Worm (Caenorhabditis elegans) whole organism, midembryonic: ENCODE results near the gene best-15.

Experiments used
- cog-1 ChIP-seq: sonication (generic microtip); optimal IDR thresholded peaks from 2 replicates; lab custom pipeline; 2016; ENCODE audit warnings: missing genetic modification characterization, missing compliant biosample characterization
- flt-1 ChIP-seq: fragments of 200-800 bp; sonication (Bioruptor generic); IDR thresholded peaks from 2 replicates; pipeline ENCODE4 v1.3.6; 2022; ENCODE audit warnings: missing genetic modification characterization, missing compliant biosample characterization
- klf-2 ChIP-seq: fragments of 200-800 bp; sonication (Bioruptor generic); conservative IDR thresholded peaks from 2 replicates; pipeline ENCODE4 v1.3.6; 2022; ENCODE audit warnings: missing genetic modification reagents, missing genetic modification characterization, missing compliant biosample characterization
- med-1 ChIP-seq: sonication (generic microtip); optimal IDR thresholded peaks from 2 replicates; lab custom pipeline; 2017; ENCODE audit warnings: missing genetic modification characterization, mild to moderate bottlenecking, missing compliant biosample characterization, antibody characterized with exemption, missing genetic modification reagents; ENCODE audit not compliant: insufficient read depth
- tab-1 ChIP-seq: fragments of 200-800 bp; sonication (Bioruptor generic); IDR thresholded peaks from 2 replicates; pipeline ENCODE4 v1.3.6; 2022; ENCODE audit warnings: missing genetic modification characterization, missing compliant biosample characterization
- ztf-23 ChIP-seq: fragments of 200-800 bp; sonication (Bioruptor generic); IDR thresholded peaks from 2 replicates; pipeline ENCODE4 v1.3.6; 2022; ENCODE audit warnings: missing genetic modification reagents, missing genetic modification characterization, missing compliant biosample characterization
- ztf-29 ChIP-seq: fragments of 200-800 bp; sonication (Bioruptor generic); IDR thresholded peaks from 2 replicates; pipeline ENCODE4 v1.3.6; 2022; ENCODE audit warnings: missing genetic modification reagents, missing genetic modification characterization, missing compliant biosample characterization

- TF ChIP-seq cog-1 (tag; lab: Kevin White, UChicago), result no peak
- TF ChIP-seq flt-1 (GFP tag; lab: Robert Waterston, UW), result no peak
- TF ChIP-seq ztf-23, result no peak
- no peak for TF ChIP-seq tab-1 (GFP tag; lab: Robert Waterston, UW)
- TF ChIP-seq klf-2 (GFP tag; lab: Robert Waterston, UW), result no peak
- no peak for TF ChIP-seq ztf-29 (GFP tag; lab: Robert Waterston, UW)
- TF ChIP-seq med-1 (GFP tag; lab: Kevin White, UChicago), result no peak
Measured at ce11 chrIV:10879542-10879941, 47.5 kb upstream of the best-15 start, which contains the start of gene sdz-13.
